Worm (Caenorhabditis elegans): Measurements from ENCODE around the gene C44C1.1.

C44C1.1 gene

ce11 chrX:947885-948284 lies 32.7 kb upstream of the C44C1.1 start:
- TF ChIP-seq unc-62 (GFP tag; optimal IDR thresholded peaks at IDR 0.05 in 1 of 2) (peak in 1 of 2 experiments; percentile 62), unc-62 (tag; optimal IDR thresholded peaks at IDR 0.05) (no peak), Y75B8A.6 (GFP tag; IDR thresholded peaks at IDR 0.05) (no peak), aha-1 (tag) (peak; percentile 3)

DNA sequence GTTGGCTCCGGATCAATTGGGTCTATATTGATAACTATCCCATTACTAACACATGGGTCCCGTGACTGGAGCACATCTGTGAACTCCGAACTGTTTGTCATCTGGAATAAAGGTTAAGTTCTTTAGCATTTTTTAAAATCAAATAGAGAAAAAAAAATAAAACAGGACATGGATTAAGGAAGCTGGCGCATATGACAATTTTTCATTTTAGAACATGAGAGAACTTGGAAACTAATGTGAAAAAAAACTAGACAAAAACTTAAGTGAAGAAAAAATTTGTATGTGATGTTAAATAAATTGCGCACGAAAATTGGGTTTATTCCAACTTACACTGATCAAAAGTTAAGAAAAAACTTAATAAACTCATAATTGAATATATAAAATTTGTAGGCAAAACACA lies 31.8 kb upstream of the C44C1.1 start, which contains the start of gene sms-2:
Gene sms-2 (minus strand): TSS at position 101 of the 400 bp plus-strand sequence.
- TF ChIP-seq hlh-30 (tag; optimal IDR thresholded peaks at IDR 0.05; ENCODE audit: insufficient read depth): no peak
- TF ChIP-seq zfp-2 (tag; optimal IDR thresholded peaks at IDR 0.05): no peak
- TF ChIP-seq nhr-48 (tag; optimal IDR thresholded peaks at IDR 0.05): no peak
- TF ChIP-seq jun-1 (tag; optimal IDR thresholded peaks at IDR 0.05): no peak
- no peak for TF ChIP-seq nhr-237 (tag; optimal IDR thresholded peaks at IDR 0.05)
- no peak for TF ChIP-seq php-3 (GFP tag; IDR thresholded peaks at IDR 0.05)
- no peak for TF ChIP-seq dpl-1 (GFP tag; optimal IDR thresholded peaks at IDR 0.05)
- no peak for TF ChIP-seq daf-19 (GFP tag; conservative IDR thresholded peaks at IDR 0.05)
- no peak for TF ChIP-seq snpc-1.2 (GFP tag; IDR thresholded peaks at IDR 0.05)
- no peak for TF ChIP-seq mep-1 (tag; optimal IDR thresholded peaks at IDR 0.05)
- no peak for TF ChIP-seq set-16 (GFP tag; IDR thresholded peaks at IDR 0.05)
- TF ChIP-seq duxl-1 (tag; optimal IDR thresholded peaks at IDR 0.05; ENCODE audit: poor library complexity): no peak
- TF ChIP-seq F26F4.8 (GFP tag; conservative IDR thresholded peaks at IDR 0.05): no peak
- TF ChIP-seq ztf-11 (tag; optimal IDR thresholded peaks at IDR 0.05): no peak

- TF ChIP-seq cey-2 (tag; optimal IDR thresholded peaks at IDR 0.05; ENCODE audit: borderline replicate concordance, insufficient read depth) (no peak), lin-1 (GFP tag; IDR thresholded peaks at IDR 0.05) (no peak), skn-1 (tag; optimal IDR thresholded peaks at IDR 0.05) (no peak), dmd-6 (GFP tag; IDR thresholded peaks at IDR 0.05) (peak; percentile 51; the same call in 1 of the 2 replicates), ZK337.2 (GFP tag; IDR thresholded peaks at IDR 0.05) (no peak), ceh-32 (tag; optimal IDR thresholded peaks at IDR 0.05; ENCODE audit: poor library complexity) (peak; percentile 40), daf-8 (GFP tag; IDR thresholded peaks at IDR 0.05) (no peak), lir-3 (tag; optimal IDR thresholded peaks at IDR 0.05) (no peak), fos-1 (tag; optimal IDR thresholded peaks at IDR 0.05) (no peak), daf-16 (GFP tag; optimal IDR thresholded peaks at IDR 0.05) (peak in 1 of 2 experiments; percentile 74), daf-16 (tag; optimal IDR thresholded peaks at IDR 0.05) (peak; percentile 39), daf-19 (GFP tag; conservative IDR thresholded peaks at IDR 0.05) (no peak), aly-2 (tag; optimal IDR thresholded peaks at IDR 0.05) (no peak), T20F7.1 (GFP tag; optimal IDR thresholded peaks at IDR 0.05) (peak; percentile 80), nhr-42 (GFP tag; IDR thresholded peaks at IDR 0.05) (no peak), hlh-30 (tag; optimal IDR thresholded peaks at IDR 0.05; ENCODE audit: insufficient read depth) (peak; percentile 80), unc-39 (tag; optimal IDR thresholded peaks at IDR 0.05) (no peak), spr-3 (GFP tag; optimal IDR thresholded peaks at IDR 0.05) (no peak), lin-15B (tag; optimal IDR thresholded peaks at IDR 0.05) (no peak), hmg-1.1 (GFP tag; IDR thresholded peaks at IDR 0.05) (peak; percentile 89), R02D3.7 (tag; optimal IDR thresholded peaks at IDR 0.05) (no peak), Y105C5A.15 (GFP tag; IDR thresholded peaks at IDR 0.05) (no peak), zag-1 (tag; optimal IDR thresholded peaks at IDR 0.05) (peak; percentile 68), dve-1 (tag; optimal IDR thresholded peaks at IDR 0.05; ENCODE audit: insufficient read depth) (peak; percentile 89), T26A8.4 (GFP tag; IDR thresholded peaks at IDR 0.05) (peak; percentile 83), aha-1 (tag) (peak; percentile 98), vab-7 (GFP tag; IDR thresholded peaks at IDR 0.05) (peak; percentile 72), ceh-62 (tag; optimal IDR thresholded peaks at IDR 0.05) (no peak), nhr-102 (tag; optimal IDR thresholded peaks at IDR 0.05) (peak; percentile 69), nhr-10 (tag; optimal IDR thresholded peaks at IDR 0.05) (no peak), lin-29 (GFP tag; IDR thresholded peaks at IDR 0.05) (no peak), madf-9 (GFP tag; conservative IDR thresholded peaks at IDR 0.05) (peak; percentile 77), saeg-2 (GFP tag; IDR thresholded peaks at IDR 0.05) (peak; percentile 82; the same call in 1 of the 2 replicates), ztf-7 (tag; optimal IDR thresholded peaks at IDR 0.05) (peak; percentile 82), dmd-8 (GFP tag; IDR thresholded peaks at IDR 0.05) (no peak)
Observed at ce11 chrX:949466-949865, 31.1 kb upstream of the C44C1.1 start.

Data from whole organism, L4 larva.